Fruit fly (Drosophila melanogaster) whole organism, wandering third instar larva: ENCODE data around the gene CG8944.

Experiments used
- Abd-B ChIP-seq: fragments of >200 bp; optimal IDR thresholded peaks from 2 replicates; lab custom pipeline; 2017; ENCODE audit warnings: missing biosample characterization, missing genetic modification characterization
- CG32264 ChIP-seq: fragments of 200-800 bp; sonication (Bioruptor generic); optimal IDR thresholded peaks from 2 replicates; lab custom pipeline; 2016; ENCODE audit warnings: missing biosample characterization, missing genetic modification characterization
- CG9705 ChIP-seq: fragments of 200-800 bp; sonication (Bioruptor generic); optimal IDR thresholded peaks from 2 replicates; lab custom pipeline; 2018; ENCODE audit warnings: missing biosample characterization, mild to moderate bottlenecking, missing genetic modification characterization
- Dfd ChIP-seq: fragments of >200 bp; optimal IDR thresholded peaks from 2 replicates; lab custom pipeline; 2017; ENCODE audit warnings: missing biosample characterization, missing genetic modification characterization
- Dif ChIP-seq: fragments of 200-275, 200-300 bp; sonication (Bioruptor generic); optimal IDR thresholded peaks from 2 replicates; lab custom pipeline; 2018; ENCODE audit warnings: missing biosample characterization, missing genetic modification characterization; ENCODE audit not compliant: partially characterized antibody
- GATAd ChIP-seq: sonication (Bioruptor generic); optimal IDR thresholded peaks from 2 replicates; lab custom pipeline; 2016; ENCODE audit warnings: missing biosample characterization, missing genetic modification characterization
- HLH106 ChIP-seq: fragments of 200-800 bp; optimal IDR thresholded peaks from 3 replicates; lab custom pipeline; 2019; ENCODE audit warnings: missing biosample characterization, mild to moderate bottlenecking, missing genetic modification characterization, moderate library complexity
- Hnf4 ChIP-seq: fragments of 200-800 bp; sonication (Bioruptor generic); optimal IDR thresholded peaks from 2 replicates; lab custom pipeline; 2016; ENCODE audit warnings: missing biosample characterization, mild to moderate bottlenecking, missing genetic modification characterization
- Hr78 ChIP-seq: fragments of >200 bp; optimal IDR thresholded peaks from 2 replicates; lab custom pipeline; 2017; ENCODE audit warnings: missing biosample characterization, missing genetic modification characterization
- Hr83 ChIP-seq: fragments of 200-300 bp; sonication (Bioruptor generic); optimal IDR thresholded peaks from 2 replicates; lab custom pipeline; 2016; ENCODE audit warnings: missing biosample characterization, mild to moderate bottlenecking, missing genetic modification characterization, moderate library complexity; ENCODE audit not compliant: poor library complexity, severe bottlenecking
- Jra ChIP-seq: sonication (Bioruptor generic); optimal IDR thresholded peaks from 2 replicates; lab custom pipeline; 2016; ENCODE audit warnings: missing biosample characterization, missing genetic modification characterization
- Mio ChIP-seq: sonication (Bioruptor generic); optimal IDR thresholded peaks from 2 replicates; lab custom pipeline; 2016; ENCODE audit warnings: missing biosample characterization, missing genetic modification characterization
- Myc ChIP-seq: fragments of >200 bp; optimal IDR thresholded peaks from 2 replicates; lab custom pipeline; 2017
- N ChIP-seq: fragments of >200 bp; optimal IDR thresholded peaks from 2 replicates; lab custom pipeline; 2018; ENCODE audit warnings: missing biosample characterization, missing external identifiers, missing genetic modification characterization
- Rel ChIP-seq, 2 experiments: fragments of 200-800 bp; sonication (Bioruptor generic) in 1 of 2; optimal IDR thresholded peaks; 2 replicates in 1 of 2; 3 replicates in 1 of 2; lab custom pipeline; 2016 to 2019; ENCODE audit warnings: mild to moderate bottlenecking in 2 of 2, missing biosample characterization in 2 of 2, missing genetic modification characterization in 2 of 2, moderate library complexity in 1 of 2
- Vsx2 ChIP-seq: fragments of 200-300, 225-300 bp; sonication (Bioruptor generic); optimal IDR thresholded peaks from 2 replicates; lab custom pipeline; 2018; ENCODE audit warnings: missing biosample characterization, missing genetic modification characterization; ENCODE audit not compliant: partially characterized antibody
- br ChIP-seq: fragments of 200-800 bp; sonication (Bioruptor generic); optimal IDR thresholded peaks from 2 replicates; lab custom pipeline; 2016; ENCODE audit warnings: missing biosample characterization, missing genetic modification characterization
- brk ChIP-seq: fragments of 200-800 bp; sonication (Bioruptor generic); optimal IDR thresholded peaks from 2 replicates; lab custom pipeline; 2016; ENCODE audit warnings: missing biosample characterization, mild to moderate bottlenecking, missing genetic modification characterization
- dl ChIP-seq, 2 experiments: fragments of 175-275, 200-275 bp in 1 of 2; fragments of 200-275 bp in 1 of 2; sonication (Bioruptor generic); optimal IDR thresholded peaks; lab custom pipeline; 2018; ENCODE audit warnings: mild to moderate bottlenecking in 2 of 2, missing biosample characterization in 2 of 2, missing genetic modification characterization in 2 of 2, moderate library complexity in 2 of 2; ENCODE audit not compliant: partially characterized antibody in 2 of 2, insufficient read depth in 1 of 2
- dsf ChIP-seq: sonication (Bioruptor generic); optimal IDR thresholded peaks from 2 replicates; lab custom pipeline; 2016; ENCODE audit warnings: missing biosample characterization, missing genetic modification characterization, borderline replicate concordance
- ey ChIP-seq: fragments of 200-800 bp; sonication (Bioruptor generic); optimal IDR thresholded peaks from 2 replicates; lab custom pipeline; 2016; ENCODE audit warnings: missing biosample characterization, missing genetic modification characterization
- foxo ChIP-seq, 2 experiments: fragments of 200-800 bp; sonication (Bioruptor generic); optimal IDR thresholded peaks; 2 replicates in 1 of 2; 3 replicates in 1 of 2; lab custom pipeline; 2016 to 2017; ENCODE audit warnings: missing biosample characterization in 2 of 2, missing genetic modification characterization in 2 of 2
- fru ChIP-seq: fragments of 200-800 bp; sonication (Bioruptor generic); optimal IDR thresholded peaks from 3 replicates; lab custom pipeline; 2016; ENCODE audit warnings: missing biosample characterization, mild to moderate bottlenecking, missing genetic modification characterization
- h ChIP-seq: fragments of 200-800 bp; sonication (Bioruptor generic); optimal IDR thresholded peaks from 3 replicates; lab custom pipeline; 2016; ENCODE audit warnings: missing biosample characterization, mild to moderate bottlenecking, missing genetic modification characterization
- jim ChIP-seq: fragments of 175-275, 200-325 bp; sonication (Bioruptor generic); optimal IDR thresholded peaks from 2 replicates; lab custom pipeline; 2016; ENCODE audit warnings: missing biosample characterization, mild to moderate bottlenecking, missing genetic modification characterization
- lola ChIP-seq: fragments of >200 bp; optimal IDR thresholded peaks from 2 replicates; lab custom pipeline; 2017; ENCODE audit warnings: missing biosample characterization, missing genetic modification characterization
- pan ChIP-seq: fragments of >200 bp; optimal IDR thresholded peaks from 2 replicates; lab custom pipeline; 2017
- psq ChIP-seq: fragments of 200-800 bp; sonication (Bioruptor generic); optimal IDR thresholded peaks from 3 replicates; lab custom pipeline; 2017; ENCODE audit warnings: missing biosample characterization, mild to moderate bottlenecking, missing genetic modification characterization, moderate library complexity
- usp ChIP-seq: fragments of >200 bp; optimal IDR thresholded peaks from 2 replicates; lab custom pipeline; 2017; ENCODE audit warnings: missing biosample characterization, missing genetic modification characterization

The CG8944 gene

DNA sequence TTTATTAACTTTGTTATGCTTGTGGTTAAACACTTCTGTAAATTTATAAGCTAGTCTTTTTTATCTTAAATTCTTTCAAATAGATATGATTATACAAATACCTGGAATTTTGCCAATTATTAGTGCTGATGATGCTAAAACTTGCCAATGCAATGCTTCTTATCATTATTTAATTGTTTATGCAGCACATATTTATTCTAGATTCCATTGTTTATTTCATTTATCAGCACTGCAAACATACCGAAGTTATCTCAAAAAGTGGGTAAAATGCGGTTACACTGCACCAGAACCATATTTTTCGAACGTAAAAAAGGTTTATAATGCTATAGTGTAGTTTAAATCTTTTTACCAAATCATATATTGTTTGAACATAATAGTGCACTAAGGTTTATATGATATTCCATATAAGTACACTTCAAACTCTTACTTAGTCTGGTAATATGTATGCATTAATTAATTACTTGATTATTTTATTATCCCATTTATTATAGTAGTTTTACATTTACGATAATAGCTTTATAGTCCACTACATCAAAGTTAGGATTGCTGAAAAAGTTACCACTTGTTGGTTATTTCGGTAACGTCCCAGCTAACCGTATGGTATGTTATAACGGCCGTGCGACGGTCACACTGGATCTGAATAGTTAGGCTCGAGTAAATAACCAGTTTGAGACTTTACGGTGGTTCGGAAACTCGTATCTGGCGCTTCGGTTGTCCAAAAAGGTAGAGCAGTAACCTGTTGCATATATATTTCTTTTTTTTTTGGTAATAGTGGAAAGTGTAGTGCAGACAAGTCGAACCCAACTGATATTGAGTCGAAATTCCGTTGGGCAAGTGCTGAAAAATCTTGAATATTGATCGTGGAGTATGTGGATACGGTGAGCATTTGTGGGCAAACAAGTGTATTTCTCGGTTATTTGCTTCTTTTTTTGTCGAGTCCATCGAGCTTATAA is 42.5 kb upstream of the CG8944 start, which contains the start of gene Rhp (continued):
- TF ChIP-seq N (GFP tag; lab: Kevin White, UChicago) (no peak), Vsx2 (GFP tag; lab: Kevin White, UChicago) (no peak), foxo (GFP tag; optimal IDR thresholded peaks at IDR 0.05; lab: Kevin White, UChicago) (peak in 1 of 2 experiments; percentile 30)

DNA sequence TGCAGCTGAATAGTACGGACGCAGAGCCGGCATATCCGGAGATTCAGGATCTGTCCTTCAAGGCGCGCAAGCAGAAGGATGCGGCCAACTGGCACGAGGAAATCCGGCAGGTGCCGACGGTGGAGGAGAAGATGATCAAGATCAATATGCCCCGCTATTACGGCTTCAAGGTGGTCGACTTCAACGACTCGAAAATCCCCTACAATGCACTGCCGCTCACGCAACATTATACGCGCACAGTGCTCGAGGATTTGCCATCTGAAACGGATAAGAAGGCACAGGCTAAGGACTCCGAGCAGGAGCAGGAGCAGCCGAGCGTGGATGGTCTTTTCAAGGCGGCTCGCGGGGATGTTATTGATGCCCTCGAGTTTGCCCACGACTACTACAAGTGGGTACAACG is 40.2 kb upstream of the CG8944 start:
- TF ChIP-seq h (GFP tag; lab: Kevin White, UChicago) (no peak), GATAd (GFP tag; lab: Kevin White, UChicago) (no peak), Vsx2 (GFP tag; lab: Kevin White, UChicago) (no peak), jim (no peak), foxo (GFP tag; optimal IDR thresholded peaks at IDR 0.05; lab: Kevin White, UChicago) (no peak), usp (no peak), Abd-B (GFP tag; lab: Kevin White, UChicago) (no peak), Rel (GFP tag; optimal IDR thresholded peaks at IDR 0.05; lab: Kevin White, UChicago) (no peak), Rel (tag; optimal IDR thresholded peaks at IDR 0.05; lab: Kevin White, UChicago) (no peak), Dfd (GFP tag; lab: Kevin White, UChicago) (no peak), Myc (lab: Kevin White, UChicago) (no peak), Hnf4 (GFP tag; lab: Kevin White, UChicago) (no peak), ey (GFP tag; lab: Kevin White, UChicago) (no peak), dsf (no peak)

DNA sequence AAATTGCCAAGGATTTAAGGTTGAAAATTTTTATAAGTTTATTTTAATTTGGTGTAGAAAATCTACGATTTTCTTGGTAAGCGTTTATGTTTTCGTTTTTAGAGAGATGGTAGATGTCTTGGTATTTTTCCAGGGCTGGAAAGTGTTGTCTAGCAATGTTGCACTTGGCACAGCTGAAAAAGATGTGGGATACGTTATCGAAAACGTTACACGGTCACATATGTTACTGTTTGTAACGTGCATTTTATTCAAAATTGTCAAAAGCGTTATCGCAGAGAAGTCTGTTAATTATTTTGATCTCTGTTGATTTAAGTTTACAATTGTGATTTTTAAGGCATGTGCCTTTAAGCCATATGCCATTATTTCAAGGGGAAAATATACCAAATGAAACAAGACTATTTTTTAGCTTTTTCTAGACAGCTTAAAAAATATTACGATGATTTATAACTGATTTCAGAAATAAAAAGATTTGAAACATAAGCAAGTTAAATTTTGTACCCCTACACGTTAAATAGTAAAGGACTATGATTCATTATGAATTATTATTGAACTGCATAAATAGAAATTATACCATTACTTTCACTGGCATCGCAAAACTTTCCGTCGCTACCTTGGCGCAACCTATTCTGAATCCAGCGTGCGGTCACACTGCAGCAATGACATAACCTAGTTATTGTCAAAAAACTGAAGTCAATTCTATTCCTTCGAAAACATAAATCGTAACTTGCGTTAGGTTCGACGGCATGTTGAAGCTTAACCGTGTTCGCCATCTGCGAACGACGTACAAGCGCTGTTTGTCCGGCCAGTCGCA is 39.6 kb upstream of the CG8944 start, which contains the start of the genes Paf-AHalpha and mRpS30:
Gene Paf-AHalpha (minus strand): TSS at position 155 of the 811 bp plus-strand sequence.
Gene mRpS30 (plus strand): TSS at position 619 of the 811 bp plus-strand sequence.
- TF ChIP-seq Hr83 (GFP tag; lab: Kevin White, UChicago) (peak; percentile 45), HLH106 (no peak), Jra (GFP tag; lab: Kevin White, UChicago) (peak; percentile 22), Hr78 (GFP tag; lab: Kevin White, UChicago) (no peak), Dif (GFP tag; lab: Kevin White, UChicago) (no peak)

DNA sequence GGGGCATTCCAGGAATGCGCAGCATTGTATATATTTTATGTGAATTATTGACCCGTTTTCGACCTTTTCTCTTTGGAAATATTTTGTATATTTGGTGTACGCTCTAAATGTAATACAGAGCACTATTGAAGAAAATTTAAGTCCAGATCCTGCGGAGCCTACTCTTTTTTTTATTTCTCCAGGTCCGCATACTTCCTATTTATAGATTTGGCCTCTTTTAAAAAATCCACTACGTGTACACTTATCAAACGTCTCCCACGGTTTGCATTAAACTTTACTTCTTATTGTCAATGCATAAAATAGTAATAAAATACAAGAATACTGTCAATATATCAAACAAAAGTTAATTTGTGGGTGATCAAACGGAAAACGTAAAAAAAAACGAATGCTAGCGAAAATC is 37.6 kb upstream of the CG8944 start, which contains the start of gene Efhc1.1:
Gene Efhc1.1 (minus strand): TSS at position 101 of the 400 bp plus-strand sequence.
- no peak for TF ChIP-seq Myc (lab: Kevin White, UChicago)
- TF ChIP-seq, all 38 proteins: peak for 0

DNA sequence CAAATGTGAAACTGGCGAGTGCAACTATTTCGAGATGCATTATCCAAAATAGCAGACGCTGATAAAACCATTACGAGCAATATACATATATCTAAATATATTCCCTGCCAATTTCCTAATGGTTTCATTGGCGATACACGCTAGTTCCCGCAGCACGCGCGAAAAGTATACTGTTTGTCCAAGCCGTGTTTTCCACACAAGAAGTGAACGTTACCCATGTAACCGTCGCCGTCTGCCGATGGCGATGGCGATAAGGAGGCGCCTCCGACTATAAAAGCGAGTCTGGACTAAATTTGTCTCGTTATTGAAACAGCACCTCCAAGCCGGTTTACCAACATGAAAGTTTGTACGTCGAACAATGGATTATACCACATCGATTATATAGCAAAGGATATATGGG is 32.8 kb upstream of the CG8944 start, which contains the start of gene CG43673:
Gene CG43673 (plus strand): TSS at position 301 of the 400 bp plus-strand sequence.
- TF ChIP-seq lola (GFP tag; lab: Kevin White, UChicago) (no peak), brk (GFP tag; lab: Kevin White, UChicago) (no peak), Mio (GFP tag; lab: Kevin White, UChicago) (no peak), CG32264 (GFP tag; lab: Kevin White, UChicago) (no peak), dl (GFP tag; optimal IDR thresholded peaks at IDR 0.05; lab: Kevin White, UChicago; ENCODE audit: insufficient read depth in 1 of 2, partially characterized antibody in 2 of 2) (no peak), psq (GFP tag; lab: Kevin White, UChicago) (no peak), Rel (GFP tag; optimal IDR thresholded peaks at IDR 0.05; lab: Kevin White, UChicago) (no peak), Rel (tag; optimal IDR thresholded peaks at IDR 0.05; lab: Kevin White, UChicago) (no peak), fru (no peak), HLH106 (no peak), Jra (GFP tag; lab: Kevin White, UChicago) (no peak), ey (GFP tag; lab: Kevin White, UChicago) (no peak), CG9705 (GFP tag; lab: Kevin White, UChicago) (no peak), pan (lab: Kevin White, UChicago) (no peak), br (GFP tag; lab: Kevin White, UChicago) (no peak), Dif (GFP tag; lab: Kevin White, UChicago) (no peak)
